Fruit fly (Drosophila melanogaster) whole organism, prepupa: ENCODE data around the gene CG13008.

Experiments
- Blimp-1 ChIP-seq: fragments of 200-800 bp; sonication (Bioruptor generic); optimal IDR thresholded peaks from 3 replicates; lab custom pipeline; 2017; ENCODE audit warnings: missing biosample characterization, missing genetic modification characterization, mild to moderate bottlenecking, moderate library complexity, missing genetic modification reagents
- CG10631 ChIP-seq: fragments of 200-800 bp; sonication (Bioruptor generic); optimal IDR thresholded peaks from 2 replicates; lab custom pipeline; 2016; ENCODE audit warnings: missing biosample characterization, missing genetic modification characterization
- CG11294 ChIP-seq: fragments of 200-800 bp; sonication (Bioruptor generic); IDR thresholded peaks from 2 replicates; pipeline ENCODE4 v1.3.6; 2022; ENCODE audit warnings: missing biosample characterization, missing genetic modification characterization
- CG11762 ChIP-seq: fragments of 200-800 bp; sonication (Bioruptor generic); optimal IDR thresholded peaks from 3 replicates; lab custom pipeline; 2016; ENCODE audit warnings: missing biosample characterization, missing genetic modification characterization; ENCODE audit not compliant: insufficient read depth
- CG11902 ChIP-seq: fragments of 200-800 bp; sonication (Bioruptor generic); optimal IDR thresholded peaks from 3 replicates; lab custom pipeline; 2016; ENCODE audit warnings: missing biosample characterization, missing genetic modification characterization
- CG15336 ChIP-seq: fragments of 200-800 bp; sonication (Bioruptor generic); IDR thresholded peaks from 2 replicates; pipeline ENCODE4 v1.3.6; 2022; ENCODE audit warnings: missing biosample characterization, missing genetic modification characterization
- CG1621 ChIP-seq: fragments of 200-800 bp; sonication (Bioruptor generic); optimal IDR thresholded peaks from 3 replicates; lab custom pipeline; 2018; ENCODE audit warnings: missing biosample characterization, mild to moderate bottlenecking, missing genetic modification characterization
- CG16779 ChIP-seq: fragments of 200-800 bp; sonication (Bioruptor generic); optimal IDR thresholded peaks from 3 replicates; lab custom pipeline; 2017; ENCODE audit warnings: missing biosample characterization, mild to moderate bottlenecking, missing genetic modification characterization
- CG31627 ChIP-seq: fragments of 200-800 bp; sonication (Bioruptor generic); optimal IDR thresholded peaks from 3 replicates; lab custom pipeline; 2016; ENCODE audit warnings: missing biosample characterization, missing genetic modification characterization
- CG32006 ChIP-seq: fragments of 200-800 bp; sonication (Bioruptor generic); optimal IDR thresholded peaks from 3 replicates; lab custom pipeline; 2017; ENCODE audit warnings: missing biosample characterization, mild to moderate bottlenecking, missing genetic modification characterization
- CG34406 ChIP-seq: fragments of 200-800 bp; sonication (Bioruptor generic); optimal IDR thresholded peaks from 3 replicates; lab custom pipeline; 2016; ENCODE audit warnings: missing biosample characterization, missing genetic modification characterization
- CG3919 ChIP-seq: fragments of 200-800 bp; sonication (Bioruptor generic); optimal IDR thresholded peaks from 3 replicates; lab custom pipeline; 2016; ENCODE audit warnings: missing biosample characterization, missing genetic modification characterization
- CG6163 ChIP-seq: fragments of 200-800 bp; sonication (Bioruptor generic); IDR thresholded peaks from 3 replicates; pipeline ENCODE4 v1.3.6; 2022; ENCODE audit warnings: missing biosample characterization, missing genetic modification characterization
- CG6276 ChIP-seq: fragments of 200-800 bp; sonication (Bioruptor generic); optimal IDR thresholded peaks from 2 replicates; lab custom pipeline; 2017; ENCODE audit warnings: missing biosample characterization, mild to moderate bottlenecking, missing genetic modification characterization
- CG6808 ChIP-seq: fragments of 200-800 bp; sonication (Bioruptor generic); optimal IDR thresholded peaks from 3 replicates; lab custom pipeline; 2017; ENCODE audit warnings: missing biosample characterization, missing genetic modification characterization, mild to moderate bottlenecking, moderate library complexity, missing genetic modification reagents
- CG6854 ChIP-seq: fragments of 200-800 bp; sonication (Bioruptor generic); optimal IDR thresholded peaks from 2 replicates; lab custom pipeline; 2017; ENCODE audit warnings: missing biosample characterization, mild to moderate bottlenecking, missing genetic modification characterization
- CG7368 ChIP-seq: fragments of 200-800 bp; sonication (Bioruptor generic); optimal IDR thresholded peaks from 3 replicates; lab custom pipeline; 2016; ENCODE audit warnings: missing biosample characterization, missing genetic modification characterization
- CG8119 ChIP-seq: fragments of 200-800 bp; sonication (Bioruptor generic); IDR thresholded peaks from 3 replicates; pipeline ENCODE4 v1.3.6; 2022; ENCODE audit warnings: missing biosample characterization, missing genetic modification characterization
- CG8632 ChIP-seq: fragments of 200-800 bp; sonication (Bioruptor generic); optimal IDR thresholded peaks from 3 replicates; lab custom pipeline; 2016; ENCODE audit warnings: missing biosample characterization, missing genetic modification characterization
- CG9139 ChIP-seq: fragments of 200-800 bp; sonication (Bioruptor generic); optimal IDR thresholded peaks from 3 replicates; lab custom pipeline; 2017; ENCODE audit warnings: missing biosample characterization, mild to moderate bottlenecking, missing genetic modification characterization
- Eip75B ChIP-seq: fragments of 200-800 bp; sonication (Bioruptor generic); optimal IDR thresholded peaks from 3 replicates; lab custom pipeline; 2016; ENCODE audit warnings: missing biosample characterization, missing genetic modification characterization
- Eip78C ChIP-seq: fragments of 200-800 bp; sonication (Bioruptor generic); peaks from one replicate; lab custom pipeline; 2016; ENCODE audit warnings: missing biosample characterization, missing genetic modification characterization
- Eip93F ChIP-seq: fragments of 200-800 bp; sonication (Bioruptor generic); optimal IDR thresholded peaks from 2 replicates; lab custom pipeline; 2016; ENCODE audit warnings: missing biosample characterization, mild to moderate bottlenecking, missing genetic modification characterization
- Ets96B ChIP-seq: fragments of 200-800 bp; optimal IDR thresholded peaks from 2 replicates; lab custom pipeline; 2019; ENCODE audit warnings: missing biosample characterization, mild to moderate bottlenecking, missing genetic modification characterization, moderate library complexity
- Hr38 ChIP-seq: sonication (Bioruptor generic); optimal IDR thresholded peaks from 2 replicates; lab custom pipeline; 2016; ENCODE audit warnings: missing biosample characterization, missing genetic modification characterization
- Hr39 ChIP-seq: fragments of 200-800 bp; sonication (Bioruptor generic); optimal IDR thresholded peaks from 2 replicates; lab custom pipeline; 2016; ENCODE audit warnings: missing biosample characterization, missing genetic modification characterization
- Hr4 ChIP-seq: fragments of 200-800 bp; sonication (Bioruptor generic); optimal IDR thresholded peaks from 3 replicates; lab custom pipeline; 2016; ENCODE audit warnings: missing biosample characterization, missing genetic modification characterization
- Smox ChIP-seq: fragments of 200-800 bp; sonication (Bioruptor generic); optimal IDR thresholded peaks from 3 replicates; lab custom pipeline; 2016; ENCODE audit warnings: missing biosample characterization, missing genetic modification characterization
- Sox15 ChIP-seq: fragments of 200-800 bp; sonication (Bioruptor generic); optimal IDR thresholded peaks from 3 replicates; lab custom pipeline; 2016; ENCODE audit warnings: missing biosample characterization, missing genetic modification characterization
- acj6 ChIP-seq: fragments of 200-800 bp; sonication (Bioruptor generic); optimal IDR thresholded peaks from 3 replicates; lab custom pipeline; 2016; ENCODE audit warnings: missing biosample characterization, missing genetic modification characterization
- dac ChIP-seq: fragments of 200-800 bp; sonication (Bioruptor generic); optimal IDR thresholded peaks from 2 replicates; lab custom pipeline; 2017; ENCODE audit warnings: missing biosample characterization, mild to moderate bottlenecking, missing genetic modification characterization
- dsx ChIP-seq: fragments of 200-800 bp; optimal IDR thresholded peaks from 3 replicates; lab custom pipeline; 2019; ENCODE audit warnings: missing biosample characterization, mild to moderate bottlenecking, missing genetic modification characterization, moderate library complexity; ENCODE audit not compliant: poor library complexity, severe bottlenecking
- eg ChIP-seq: fragments of 200-800 bp; sonication (Bioruptor generic); IDR thresholded peaks from 3 replicates; pipeline ENCODE4 v1.3.6; 2022; ENCODE audit warnings: missing biosample characterization, missing genetic modification characterization
- esn ChIP-seq: fragments of 200-800 bp; sonication (Bioruptor generic); optimal IDR thresholded peaks from 2 replicates; lab custom pipeline; 2016; ENCODE audit warnings: missing biosample characterization, mild to moderate bottlenecking, missing genetic modification characterization, moderate library complexity
- fd59A ChIP-seq: fragments of 200-800 bp; sonication (Bioruptor generic); optimal IDR thresholded peaks from 2 replicates; lab custom pipeline; 2017; ENCODE audit warnings: missing biosample characterization, mild to moderate bottlenecking, missing genetic modification characterization, missing genetic modification reagents
- fd85E ChIP-seq: fragments of 200-800 bp; sonication (Bioruptor generic); optimal IDR thresholded peaks from 3 replicates; lab custom pipeline; 2016; ENCODE audit warnings: missing biosample characterization, missing genetic modification characterization
- fkh ChIP-seq: fragments of 200-800 bp; sonication (Bioruptor generic); optimal IDR thresholded peaks from 3 replicates; lab custom pipeline; 2017; ENCODE audit warnings: missing biosample characterization, mild to moderate bottlenecking, missing genetic modification characterization, moderate library complexity
- pdm3 ChIP-seq: fragments of 200-800 bp; sonication (Bioruptor generic); optimal IDR thresholded peaks from 3 replicates; lab custom pipeline; 2016; ENCODE audit warnings: missing biosample characterization, missing genetic modification characterization
- salr ChIP-seq, 2 experiments: fragments of 200-800 bp; sonication (Bioruptor generic); optimal IDR thresholded peaks; 3 replicates each; lab custom pipeline; 2016 to 2018; ENCODE audit warnings: missing biosample characterization in 2 of 2, missing genetic modification characterization in 2 of 2, mild to moderate bottlenecking in 1 of 2
- spab ChIP-seq: fragments of 200-800 bp; sonication (Bioruptor generic); optimal IDR thresholded peaks from 2 replicates; lab custom pipeline; 2017; ENCODE audit warnings: missing biosample characterization, mild to moderate bottlenecking, missing genetic modification characterization, missing genetic modification reagents
- ss ChIP-seq, 2 experiments: fragments of 200-800 bp; sonication (Bioruptor generic); optimal IDR thresholded peaks; 2 replicates in 1 of 2; 3 replicates in 1 of 2; lab custom pipeline; 2017 to 2018; ENCODE audit warnings: mild to moderate bottlenecking in 2 of 2, missing biosample characterization in 2 of 2, missing genetic modification characterization in 2 of 2, moderate library complexity in 1 of 2
- svp ChIP-seq: fragments of 200-800 bp; sonication (Bioruptor generic); peaks from one replicate; lab custom pipeline; 2016; ENCODE audit warnings: missing biosample characterization, missing genetic modification characterization
- vri ChIP-seq: fragments of 200-800 bp; sonication (Bioruptor generic); optimal IDR thresholded peaks from 3 replicates; lab custom pipeline; 2016; ENCODE audit warnings: missing biosample characterization, mild to moderate bottlenecking, missing genetic modification characterization

CG13008 gene

DNA sequence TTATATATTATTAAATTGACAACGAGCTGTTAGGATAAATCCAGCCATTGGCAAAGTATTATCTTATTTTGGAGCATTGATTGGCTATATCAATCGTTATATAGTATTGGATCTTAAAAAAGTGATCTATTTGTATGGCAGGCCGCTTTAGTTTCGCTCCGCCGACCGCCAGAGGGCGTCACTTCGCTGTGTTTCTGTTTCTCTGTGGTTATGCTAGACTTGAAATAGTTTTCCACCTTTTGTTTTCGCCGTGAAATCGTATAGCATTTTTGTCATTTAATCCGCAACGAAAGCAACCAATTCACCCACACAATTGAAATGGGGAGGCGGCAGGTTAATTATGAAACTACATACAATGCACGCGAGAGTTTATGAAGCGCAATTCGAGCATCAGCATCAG lies 35.7 kb downstream of the CG13008 start:
- TF ChIP-seq CG6276: no peak
- TF ChIP-seq CG32006: no peak
- no peak for TF ChIP-seq pdm3 (GFP tag; lab: Kevin White, UChicago)
- no peak for TF ChIP-seq CG6854 (GFP tag; lab: Kevin White, UChicago)
- no peak for TF ChIP-seq vri (GFP tag; lab: Kevin White, UChicago)
- no peak for TF ChIP-seq spab
- TF ChIP-seq fd59A (GFP tag; lab: Kevin White, UChicago): no peak
- no peak for TF ChIP-seq acj6 (GFP tag; lab: Kevin White, UChicago)
- no peak for TF ChIP-seq CG6808 (GFP tag; lab: Kevin White, UChicago)
- no peak for TF ChIP-seq fkh (GFP tag; lab: Kevin White, UChicago)

DNA sequence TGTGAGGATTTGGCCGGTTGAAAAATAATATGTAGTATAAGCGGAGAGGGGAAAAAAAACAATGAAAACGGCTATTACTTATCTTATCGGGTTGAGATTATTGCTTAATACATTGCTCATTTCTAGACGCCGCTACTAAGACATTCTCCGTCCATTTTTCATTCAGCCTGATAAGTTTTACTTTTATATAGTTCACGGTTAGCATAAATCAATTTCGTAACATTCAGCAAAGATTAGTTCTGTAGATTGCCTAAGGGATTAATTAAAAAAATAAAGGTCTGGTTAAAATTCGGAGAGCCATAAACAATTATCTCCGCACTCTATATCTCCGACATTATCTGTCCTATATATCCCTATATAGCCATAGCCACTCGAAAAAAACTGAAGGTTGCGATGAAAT lies 36.4 kb downstream of the CG13008 start:
- TF ChIP-seq ss (GFP tag; optimal IDR thresholded peaks at IDR 0.05; lab: Kevin White, UChicago) (no peak), vri (GFP tag; lab: Kevin White, UChicago) (peak; percentile 85)
- TF ChIP-seq, all 60 proteins: peak for 1

DNA sequence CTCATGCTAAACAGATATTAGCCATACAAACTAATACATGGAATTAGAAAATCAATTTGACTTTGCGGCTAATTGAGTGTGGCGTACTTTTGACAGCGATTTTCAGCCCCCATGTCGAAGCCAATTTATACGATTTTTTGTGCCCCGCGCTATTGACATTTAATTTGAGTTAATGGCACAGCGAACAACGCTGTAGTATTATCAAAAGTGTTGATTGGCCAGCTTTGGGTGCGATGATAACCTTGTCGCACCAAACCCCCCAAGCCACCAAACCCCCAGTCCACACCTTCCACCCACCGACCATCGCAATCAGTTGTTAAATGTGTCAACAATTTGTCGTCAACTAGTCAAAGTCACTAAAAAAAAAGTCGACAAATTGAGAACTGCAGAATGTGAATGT lies 38.2 kb downstream of the CG13008 start:
- no peak for TF ChIP-seq Hr38 (GFP tag; lab: Kevin White, UChicago)
- TF ChIP-seq spab: no peak
- no peak for TF ChIP-seq Sox15 (GFP tag; lab: Kevin White, UChicago)
- TF ChIP-seq svp (GFP tag; lab: Kevin White, UChicago): peak; percentile 84
- TF ChIP-seq salr (GFP tag; optimal IDR thresholded peaks at IDR 0.05; lab: Kevin White, UChicago): no peak
- TF ChIP-seq vri (GFP tag; lab: Kevin White, UChicago): peak; percentile 7
- TF ChIP-seq CG8119 (GFP tag; lab: Robert Waterston, UW): no peak
- no peak for TF ChIP-seq fd85E (GFP tag; lab: Kevin White, UChicago)
- no peak for TF ChIP-seq Blimp-1 (GFP tag; lab: Kevin White, UChicago)
- TF ChIP-seq, all 60 proteins: peak for 2

dm6 chrX:16750712-16751578 lies 39.8 kb downstream of the CG13008 start:
- TF ChIP-seq eg (peak; percentile 88), ss (GFP tag; optimal IDR thresholded peaks at IDR 0.05; lab: Kevin White, UChicago) (peak; percentile 99), CG15336 (peak; percentile 89), CG9139 (GFP tag; lab: Kevin White, UChicago) (peak; percentile 95), Smox (GFP tag; lab: Kevin White, UChicago) (peak; percentile 87), CG3919 (GFP tag; lab: Kevin White, UChicago) (peak; percentile 84), Eip75B (GFP tag; lab: Kevin White, UChicago) (peak; percentile 89), Eip78C (GFP tag; lab: Kevin White, UChicago) (peak; percentile 97), Ets96B (tag; lab: Kevin White, UChicago) (peak; percentile 85), acj6 (GFP tag; lab: Kevin White, UChicago) (peak; percentile 85), dac (peak; percentile 80), vri (GFP tag; lab: Kevin White, UChicago) (peak; percentile 64), pdm3 (GFP tag; lab: Kevin White, UChicago) (peak; percentile 82), esn (GFP tag; lab: Kevin White, UChicago) (peak; percentile 90), Hr4 (GFP tag; lab: Kevin White, UChicago) (peak; percentile 80), CG32006 (peak; percentile 91), Hr38 (GFP tag; lab: Kevin White, UChicago) (no peak), CG16779 (tag; lab: Kevin White, UChicago) (peak; percentile 94), CG7368 (GFP tag; lab: Kevin White, UChicago) (peak; percentile 67), CG34406 (GFP tag; lab: Kevin White, UChicago) (peak; percentile 88), dsx (GFP tag; lab: Kevin White, UChicago) (peak; percentile 88), Eip93F (GFP tag; lab: Kevin White, UChicago) (peak; percentile 92), CG11902 (GFP tag; lab: Kevin White, UChicago) (peak; percentile 16), CG1621 (peak; percentile 79), CG31627 (GFP tag; lab: Kevin White, UChicago) (peak; percentile 65), CG8632 (GFP tag; lab: Kevin White, UChicago) (peak; percentile 83), CG6163 (peak; percentile 86), CG11294 (GFP tag; lab: Robert Waterston, UW) (peak; percentile 31; the same call in 1 of the 2 replicates), CG11762 (GFP tag; lab: Kevin White, UChicago) (peak; percentile 85), CG10631 (peak; percentile 81), Hr39 (GFP tag; lab: Kevin White, UChicago) (peak; percentile 61)
